Fruit fly (Drosophila melanogaster) whole organism, embryonic: ENCODE measurements around the gene CG7430.
A peak's percentile ranks its signal among the peaks of the same experiment; 100 is the strongest.

Experiments used
- Ada2b ChIP-seq: fragments of 200-800 bp; sonication (Bioruptor generic); IDR thresholded peaks from 2 replicates; pipeline ENCODE4 v1.3.6; 2022; ENCODE audit warnings: missing biosample characterization, missing genetic modification characterization
- CG1024 ChIP-seq: fragments of 200-800 bp; sonication (Bioruptor generic); IDR thresholded peaks from 2 replicates; pipeline ENCODE4 v1.3.6; 2022; ENCODE audit warnings: missing biosample characterization, missing genetic modification characterization
- CG11696 ChIP-seq: fragments of 200-800 bp; sonication (Bioruptor generic); IDR thresholded peaks from 2 replicates; pipeline ENCODE4 v1.3.6; 2022; ENCODE audit warnings: missing biosample characterization, missing genetic modification characterization
- CG12391 ChIP-seq: fragments of 200-800 bp; sonication (Bioruptor generic); optimal IDR thresholded peaks from 3 replicates; lab custom pipeline; 2018; ENCODE audit warnings: missing biosample characterization, mild to moderate bottlenecking, missing genetic modification characterization, moderate library complexity
- CG13624 ChIP-seq: fragments of 200-800 bp; sonication (Bioruptor generic); optimal IDR thresholded peaks from 2 replicates; lab custom pipeline; 2016; ENCODE audit warnings: missing biosample characterization, missing genetic modification characterization
- CG17568 ChIP-seq: fragments of 200-800 bp; sonication (Bioruptor generic); optimal IDR thresholded peaks from 2 replicates; lab custom pipeline; 2018; ENCODE audit warnings: missing biosample characterization, mild to moderate bottlenecking, missing genetic modification characterization, moderate library complexity
- CG2712 ChIP-seq: fragments of 200-800 bp; optimal IDR thresholded peaks from 3 replicates; lab custom pipeline; 2019; ENCODE audit warnings: missing biosample characterization, mild to moderate bottlenecking, missing genetic modification characterization, moderate library complexity
- CG2875 ChIP-seq: fragments of 200-800 bp; sonication (Bioruptor generic); optimal IDR thresholded peaks from 2 replicates; lab custom pipeline; 2017; ENCODE audit warnings: missing biosample characterization, mild to moderate bottlenecking, missing genetic modification characterization, missing genetic modification reagents
- CG34422 ChIP-seq: fragments of 200-800 bp; sonication (Bioruptor generic); IDR thresholded peaks from 3 replicates; pipeline ENCODE4 v1.3.6; 2022; ENCODE audit warnings: missing biosample characterization, missing genetic modification characterization
- CG4328 ChIP-seq: fragments of 200-800 bp; sonication (Bioruptor generic); optimal IDR thresholded peaks from 3 replicates; lab custom pipeline; 2017; ENCODE audit warnings: missing biosample characterization, missing genetic modification reagents, missing genetic modification characterization
- CG4424 ChIP-seq: fragments of 200-800 bp; sonication (Bioruptor generic); optimal IDR thresholded peaks from 3 replicates; lab custom pipeline; 2016; ENCODE audit warnings: missing biosample characterization, missing genetic modification characterization
- CG7987 ChIP-seq: fragments of 200-800 bp; sonication (Bioruptor generic); optimal IDR thresholded peaks from 2 replicates; lab custom pipeline; 2018; ENCODE audit warnings: missing biosample characterization, mild to moderate bottlenecking, missing genetic modification characterization, moderate library complexity
- CG9437 ChIP-seq: fragments of 200-800 bp; sonication (Bioruptor generic); optimal IDR thresholded peaks from 2 replicates; lab custom pipeline; 2018; ENCODE audit warnings: missing biosample characterization, mild to moderate bottlenecking, missing genetic modification characterization
- CG9727 ChIP-seq: fragments of 200-800 bp; sonication (Bioruptor generic); optimal IDR thresholded peaks from 3 replicates; lab custom pipeline; 2017; ENCODE audit warnings: missing biosample characterization, mild to moderate bottlenecking, missing genetic modification characterization
- CHES-1-like ChIP-seq: fragments of 200-800 bp; sonication (Bioruptor generic); optimal IDR thresholded peaks from 2 replicates; lab custom pipeline; 2016; ENCODE audit warnings: missing biosample characterization, missing genetic modification characterization
- CTCF ChIP-seq: fragments of 200-800 bp; sonication (Bioruptor generic); optimal IDR thresholded peaks from 2 replicates; lab custom pipeline; 2017; ENCODE audit warnings: missing biosample characterization, mild to moderate bottlenecking, missing genetic modification characterization, moderate library complexity
- Camta ChIP-seq: fragments of 200-800 bp; sonication (Bioruptor generic); optimal IDR thresholded peaks from 2 replicates; lab custom pipeline; 2016; ENCODE audit warnings: missing biosample characterization, missing genetic modification characterization
- Dref ChIP-seq: fragments of 200-800 bp; sonication (Bioruptor generic); IDR thresholded peaks from 2 replicates; pipeline ENCODE4 v1.3.6; 2022; ENCODE audit warnings: missing biosample characterization, missing genetic modification characterization
- HHEX ChIP-seq: fragments of 200-800 bp; sonication (Bioruptor generic); optimal IDR thresholded peaks from 3 replicates; lab custom pipeline; 2017; ENCODE audit warnings: missing biosample characterization, mild to moderate bottlenecking, missing genetic modification characterization, missing genetic modification reagents
- Hsf ChIP-seq: fragments of 200-800 bp; sonication (Bioruptor generic); optimal IDR thresholded peaks from 3 replicates; lab custom pipeline; 2016; ENCODE audit warnings: missing biosample characterization, missing genetic modification characterization
- Lhr ChIP-seq: fragments of 200-800 bp; sonication (Bioruptor generic); optimal IDR thresholded peaks from 3 replicates; lab custom pipeline; 2017; ENCODE audit warnings: mild to moderate bottlenecking, missing biosample characterization, missing genetic modification reagents, missing genetic modification characterization
- Mes4 ChIP-seq: fragments of 200-800 bp; sonication (Bioruptor generic); optimal IDR thresholded peaks from 2 replicates; lab custom pipeline; 2016; ENCODE audit warnings: missing biosample characterization, missing genetic modification characterization
- NFAT ChIP-seq: fragments of 200-800 bp; sonication (Bioruptor generic); IDR thresholded peaks from 2 replicates; pipeline ENCODE4 v1.3.6; 2022; ENCODE audit warnings: missing biosample characterization, missing genetic modification characterization
- PHDP ChIP-seq: fragments of 200-800 bp; sonication (Bioruptor generic); optimal IDR thresholded peaks from 3 replicates; lab custom pipeline; 2018; ENCODE audit warnings: missing biosample characterization, mild to moderate bottlenecking, missing genetic modification characterization, moderate library complexity
- Poxn ChIP-seq: fragments of 200-800 bp; sonication (Bioruptor generic); IDR thresholded peaks from 2 replicates; pipeline ENCODE4 v1.3.6; 2022; ENCODE audit warnings: missing biosample characterization, missing genetic modification characterization
- Ptx1 ChIP-seq: fragments of 200-800 bp; sonication (Bioruptor generic); IDR thresholded peaks from 2 replicates; pipeline ENCODE4 v1.3.6; 2022; ENCODE audit warnings: missing biosample characterization, missing genetic modification characterization
- Six4 ChIP-seq: fragments of 200-800 bp; sonication (Bioruptor generic); optimal IDR thresholded peaks from 2 replicates; lab custom pipeline; 2016; ENCODE audit warnings: missing biosample characterization, missing genetic modification characterization
- Stat92E ChIP-seq, 3 experiments: fragments of >200 bp in 2 of 3; fragments of 200-800 bp in 1 of 3; sonication (Bioruptor generic) in 1 of 3; optimal IDR thresholded peaks; 2 replicates each; lab custom pipeline; 2017 to 2019; ENCODE audit warnings: missing biosample characterization in 3 of 3, missing genetic modification characterization in 3 of 3, mild to moderate bottlenecking in 1 of 3, moderate library complexity in 1 of 3
- Taf1 ChIP-seq: fragments of 200-800 bp; sonication (Bioruptor generic); IDR thresholded peaks from 2 replicates; pipeline ENCODE4 v1.3.6; 2022; ENCODE audit warnings: missing biosample characterization, missing genetic modification characterization
- crp ChIP-seq, 2 experiments: fragments of 200-800 bp; sonication (Bioruptor generic); optimal IDR thresholded peaks; 2 replicates in 1 of 2; 3 replicates in 1 of 2; lab custom pipeline; 2017; ENCODE audit warnings: missing biosample characterization in 2 of 2, missing genetic modification characterization in 2 of 2, mild to moderate bottlenecking in 1 of 2, moderate library complexity in 1 of 2
- danr ChIP-seq: fragments of 200-800 bp; sonication (Bioruptor generic); IDR thresholded peaks from 2 replicates; pipeline ENCODE4 v1.3.6; 2022; ENCODE audit warnings: missing biosample characterization, missing genetic modification characterization
- fru ChIP-seq: fragments of >200 bp; optimal IDR thresholded peaks from 2 replicates; lab custom pipeline; 2017
- gcm2 ChIP-seq: fragments of 200-800 bp; sonication (Bioruptor generic); optimal IDR thresholded peaks from 2 replicates; lab custom pipeline; 2016; ENCODE audit warnings: missing biosample characterization, missing genetic modification characterization
- gem ChIP-seq: fragments of 200-800 bp; sonication (Bioruptor generic); optimal IDR thresholded peaks from 2 replicates; lab custom pipeline; 2019; ENCODE audit warnings: missing biosample characterization, mild to moderate bottlenecking, missing genetic modification characterization, moderate library complexity
- hbn ChIP-seq: fragments of 200-800 bp; sonication (Bioruptor generic); IDR thresholded peaks from 2 replicates; pipeline ENCODE4 v1.3.6; 2022; ENCODE audit warnings: missing biosample characterization, missing genetic modification characterization; ENCODE audit not compliant: partially characterized antibody
- ind ChIP-seq: fragments of 200-800 bp; sonication (Bioruptor generic); optimal IDR thresholded peaks from 3 replicates; lab custom pipeline; 2016; ENCODE audit warnings: missing biosample characterization, missing genetic modification characterization
- pan ChIP-seq, 4 experiments: fragments of >200 bp in 3 of 4; fragments of 200-800 bp in 1 of 4; sonication (Bioruptor generic) in 1 of 4; optimal IDR thresholded peaks in 3 of 4; IDR thresholded peaks in 1 of 4; 2 replicates each; pipeline versions ENCODE4 v1.3.6 to Lab custom; 2017 to 2022; ENCODE audit warnings: missing biosample characterization in 2 of 4, missing genetic modification characterization in 2 of 4, mixed read lengths in 1 of 4
- peb ChIP-seq: fragments of 200-800 bp; sonication (Bioruptor generic); IDR thresholded peaks from 2 replicates; pipeline ENCODE4 v1.3.6; 2022; ENCODE audit warnings: missing biosample characterization, missing genetic modification characterization
- pros ChIP-seq: fragments of 200-800 bp; sonication (Bioruptor generic); optimal IDR thresholded peaks from 3 replicates; lab custom pipeline; 2019; ENCODE audit warnings: missing biosample characterization, mild to moderate bottlenecking, missing genetic modification characterization, moderate library complexity
- salm ChIP-seq: fragments of 200-800 bp; sonication (Bioruptor generic); optimal IDR thresholded peaks from 2 replicates; lab custom pipeline; 2018; ENCODE audit warnings: missing biosample characterization, mild to moderate bottlenecking, missing genetic modification characterization
- schlank ChIP-seq: fragments of 200-800 bp; sonication (Bioruptor generic); optimal IDR thresholded peaks from 2 replicates; lab custom pipeline; 2018; ENCODE audit warnings: missing biosample characterization, mild to moderate bottlenecking, missing genetic modification characterization
- slbo ChIP-seq: fragments of 200-800 bp; sonication (Bioruptor generic); IDR thresholded peaks from 2 replicates; pipeline ENCODE4 v1.3.6; 2022; ENCODE audit warnings: missing biosample characterization, missing genetic modification characterization
- tin ChIP-seq: fragments of 200-800 bp; sonication (Bioruptor generic); optimal IDR thresholded peaks from 3 replicates; lab custom pipeline; 2016; ENCODE audit warnings: missing biosample characterization, missing genetic modification characterization
- tio ChIP-seq: fragments of 200-800 bp; sonication (Bioruptor generic); optimal IDR thresholded peaks from 2 replicates; lab custom pipeline; 2017; ENCODE audit warnings: missing biosample characterization, missing genetic modification characterization, inconsistent platforms
- trh ChIP-seq: fragments of 200-800 bp; sonication (Bioruptor generic); optimal IDR thresholded peaks from 2 replicates; lab custom pipeline; 2016; ENCODE audit warnings: missing biosample characterization, missing genetic modification characterization
- vnd ChIP-seq: fragments of 200-800 bp; sonication (Bioruptor generic); IDR thresholded peaks from 3 replicates; pipeline ENCODE4 v1.3.6; 2022; ENCODE audit warnings: missing biosample characterization, missing genetic modification characterization; ENCODE audit not compliant: partially characterized antibody
- vvl ChIP-seq: fragments of 200-800 bp; sonication (Bioruptor generic); IDR thresholded peaks from 2 replicates; pipeline ENCODE4 v1.3.6; 2022; ENCODE audit warnings: missing biosample characterization, missing genetic modification characterization
- wek ChIP-seq: fragments of 200-800 bp; sonication (Bioruptor generic); optimal IDR thresholded peaks from 3 replicates; lab custom pipeline; 2018; ENCODE audit warnings: missing biosample characterization, mild to moderate bottlenecking, missing genetic modification characterization, moderate library complexity
- zfh1 ChIP-seq: fragments of 200-800 bp; sonication (Bioruptor generic); IDR thresholded peaks from 3 replicates; pipeline ENCODE4 v1.3.6; 2022; ENCODE audit warnings: missing biosample characterization, missing genetic modification characterization

The CG7430 gene

dm6 chr3L:17846169-17846981, at the start of gene CG7430, which contains the start of gene MED19 (continued):
- TF ChIP-seq HHEX (GFP tag; lab: Kevin White, UChicago) (peak; percentile 2), Ada2b (GFP tag; lab: Robert Waterston, UW) (no peak), tin (GFP tag; lab: Kevin White, UChicago) (no peak), schlank (no peak), Hsf (GFP tag; lab: Kevin White, UChicago) (no peak), CG2712 (tag; lab: Kevin White, UChicago) (peak; percentile 26), vvl (GFP tag; lab: Robert Waterston, UW) (peak; percentile 20; the same call in 1 of the 2 replicates), NFAT (peak; percentile 55), gem (tag; lab: Kevin White, UChicago) (no peak), gcm2 (GFP tag; lab: Kevin White, UChicago) (no peak), CG9727 (peak; percentile 33), hbn (peak; percentile 59), Taf1 (no peak), CTCF (peak; percentile 17), CG2875 (no peak), Ptx1 (GFP tag; lab: Robert Waterston, UW) (peak; percentile 17; the same call in 1 of the 2 replicates), Camta (GFP tag; lab: Kevin White, UChicago) (no peak), fru (no peak), CG34422 (GFP tag; lab: Robert Waterston, UW) (peak; percentile 60; the same call in 1 of the 3 replicates), CG1024 (GFP tag; lab: Robert Waterston, UW) (no peak), Stat92E (GFP tag; optimal IDR thresholded peaks at IDR 0.05; lab: Kevin White, UChicago) (peak in 1 of 3 experiments; percentile 14), Lhr (peak; percentile 79), wek (peak; percentile 16), PHDP (tag; lab: Kevin White, UChicago) (peak; percentile 23), CG17568 (GFP tag; lab: Kevin White, UChicago) (no peak), CHES-1-like (GFP tag; lab: Kevin White, UChicago) (peak; percentile 63), CG11696 (no peak), CG4328 (GFP tag; lab: Kevin White, UChicago) (no peak), CG12391 (tag; lab: Kevin White, UChicago) (peak; percentile 22), CG4424 (GFP tag; lab: Kevin White, UChicago) (peak; percentile 9), tio (no peak), CG7987 (GFP tag; lab: Kevin White, UChicago) (peak; percentile 45), danr (GFP tag; lab: Robert Waterston, UW) (no peak), vnd (GFP tag; lab: Robert Waterston, UW) (no peak), Dref (GFP tag; lab: Robert Waterston, UW) (peak; percentile 76), pros (no peak), slbo (GFP tag; lab: Robert Waterston, UW) (peak; percentile 24; the same call in 1 of the 2 replicates), crp (GFP tag; optimal IDR thresholded peaks at IDR 0.05; lab: Kevin White, UChicago) (peak in 1 of 2 experiments; percentile 34), Six4 (GFP tag; lab: Kevin White, UChicago) (no peak), trh (no peak), peb (GFP tag; lab: Robert Waterston, UW) (no peak), Mes4 (GFP tag; lab: Kevin White, UChicago) (no peak), CG9437 (GFP tag; lab: Kevin White, UChicago) (peak; percentile 20), pan (optimal IDR thresholded peaks at IDR 0.05; lab: Kevin White, UChicago) (no peak), pan (GFP tag; optimal IDR thresholded peaks at IDR 0.05 in 1 of 2, IDR thresholded peaks at IDR 0.05 in 1 of 2) (no peak), salm (peak; percentile 28), ind (GFP tag; lab: Kevin White, UChicago) (no peak), CG13624 (GFP tag; lab: Kevin White, UChicago) (no peak), Poxn (GFP tag; lab: Robert Waterston, UW) (no peak), zfh1 (GFP tag; lab: Robert Waterston, UW) (0 out of 3 replicates have a peak, but pooled peaks have one; percentile 23)
